Fruit fly (Drosophila melanogaster) whole organism, embryonic: ENCODE measurements around the gene CG31988.

Experiments
- Atf3 ChIP-seq: fragments of 200-800 bp; sonication (Bioruptor generic); optimal IDR thresholded peaks from 3 replicates; lab custom pipeline; 2016; ENCODE audit warnings: missing biosample characterization, missing genetic modification characterization
- Atf6 ChIP-seq: fragments of 200-800 bp; sonication (Bioruptor generic); IDR thresholded peaks from 2 replicates; pipeline ENCODE4 v1.3.6; 2022; ENCODE audit warnings: missing biosample characterization, missing genetic modification characterization
- Awh ChIP-seq: fragments of 200-800 bp; sonication (Bioruptor generic); IDR thresholded peaks from 2 replicates; pipeline ENCODE4, ENCODE4 v1.3.6; 2022; ENCODE audit warnings: missing biosample characterization, missing genetic modification characterization
- Blimp-1 ChIP-seq: fragments of 200-800 bp; sonication (Bioruptor generic); optimal IDR thresholded peaks from 3 replicates; lab custom pipeline; 2018; ENCODE audit warnings: missing biosample characterization, missing genetic modification characterization, mild to moderate bottlenecking, moderate library complexity, missing genetic modification reagents
- CG10267 ChIP-seq: fragments of 200-800 bp; sonication (Bioruptor generic); optimal IDR thresholded peaks from 2 replicates; lab custom pipeline; 2018; ENCODE audit warnings: missing biosample characterization, mild to moderate bottlenecking, missing genetic modification characterization, moderate library complexity
- CG11456 ChIP-seq: fragments of 200-800 bp; sonication (Bioruptor generic); IDR thresholded peaks from 3 replicates; pipeline ENCODE4 v1.3.6; 2022; ENCODE audit warnings: missing biosample characterization, missing genetic modification characterization
- CG12769 ChIP-seq: fragments of 200-800 bp; sonication (Bioruptor generic); optimal IDR thresholded peaks from 2 replicates; lab custom pipeline; 2019; ENCODE audit warnings: missing biosample characterization, mild to moderate bottlenecking, missing genetic modification characterization, moderate library complexity
- CG13624 ChIP-seq: fragments of 200-800 bp; sonication (Bioruptor generic); optimal IDR thresholded peaks from 2 replicates; lab custom pipeline; 2016; ENCODE audit warnings: missing biosample characterization, missing genetic modification characterization
- CG15696 ChIP-seq: fragments of 200-800 bp; sonication (Bioruptor generic); optimal IDR thresholded peaks from 2 replicates; lab custom pipeline; 2019; ENCODE audit warnings: missing biosample characterization, mild to moderate bottlenecking, missing genetic modification characterization, moderate library complexity
- CG2875 ChIP-seq: fragments of 200-800 bp; sonication (Bioruptor generic); optimal IDR thresholded peaks from 2 replicates; lab custom pipeline; 2017; ENCODE audit warnings: missing biosample characterization, mild to moderate bottlenecking, missing genetic modification characterization, missing genetic modification reagents
- CG33557 ChIP-seq: fragments of 200-800 bp; sonication (Bioruptor generic); optimal IDR thresholded peaks from 2 replicates; lab custom pipeline; 2019; ENCODE audit warnings: missing biosample characterization, mild to moderate bottlenecking, missing genetic modification characterization, moderate library complexity
- CG6272 ChIP-seq: fragments of 200-800 bp; sonication (Bioruptor generic); IDR thresholded peaks from 2 replicates; pipeline ENCODE4 v1.3.6; 2022; ENCODE audit warnings: missing biosample characterization, missing genetic modification characterization
- CG6765 ChIP-seq: fragments of 200-800 bp; sonication (Bioruptor generic); optimal IDR thresholded peaks from 3 replicates; lab custom pipeline; 2017; ENCODE audit warnings: missing biosample characterization, mild to moderate bottlenecking, missing genetic modification characterization
- CG7271 ChIP-seq: fragments of 200-800 bp; sonication (Bioruptor generic); optimal IDR thresholded peaks from 2 replicates; lab custom pipeline; 2018; ENCODE audit warnings: missing biosample characterization, mild to moderate bottlenecking, missing genetic modification characterization, moderate library complexity
- CG8924 ChIP-seq: fragments of 200-800 bp; optimal IDR thresholded peaks from 3 replicates; lab custom pipeline; 2019; ENCODE audit warnings: missing biosample characterization, mild to moderate bottlenecking, missing genetic modification characterization, moderate library complexity
- Dek ChIP-seq: fragments of 200-800 bp; sonication (Bioruptor generic); optimal IDR thresholded peaks from 3 replicates; lab custom pipeline; 2019; ENCODE audit warnings: missing biosample characterization, mild to moderate bottlenecking, missing genetic modification characterization, moderate library complexity
- Drgx ChIP-seq: fragments of 200-800 bp; sonication (Bioruptor generic); IDR thresholded peaks from 2 replicates; pipeline ENCODE4 v1.3.6; 2022; ENCODE audit warnings: missing biosample characterization, missing genetic modification characterization
- GATAe ChIP-seq: fragments of 200-800 bp; sonication (Bioruptor generic); conservative IDR thresholded peaks from 2 replicates; pipeline ENCODE4 v1.3.6; 2022; ENCODE audit warnings: missing biosample characterization, missing genetic modification characterization
- HLH54F ChIP-seq: fragments of 200-800 bp; sonication (Bioruptor generic); optimal IDR thresholded peaks from 3 replicates; lab custom pipeline; 2016; ENCODE audit warnings: missing biosample characterization, missing genetic modification characterization
- HmgZ ChIP-seq: fragments of 200-800 bp; sonication (Bioruptor generic); optimal IDR thresholded peaks from 2 replicates; lab custom pipeline; 2018; ENCODE audit warnings: missing biosample characterization, mild to moderate bottlenecking, missing genetic modification characterization
- Hr78 ChIP-seq, 2 experiments: fragments of 200-800 bp in 1 of 2; fragments of >200 bp in 1 of 2; sonication (Bioruptor generic) in 1 of 2; optimal IDR thresholded peaks; 2 replicates each; lab custom pipeline; 2017 to 2019; ENCODE audit warnings: missing biosample characterization in 2 of 2, missing genetic modification characterization in 2 of 2, mild to moderate bottlenecking in 1 of 2, moderate library complexity in 1 of 2
- Lim3 ChIP-seq: fragments of 200-800 bp; sonication (Bioruptor generic); IDR thresholded peaks from 2 replicates; pipeline ENCODE4 v1.3.6; 2022; ENCODE audit warnings: missing biosample characterization, missing genetic modification characterization
- Med ChIP-seq: fragments of 200-800 bp; sonication (Bioruptor generic); peaks from one replicate; lab custom pipeline; 2016; ENCODE audit warnings: missing biosample characterization, missing genetic modification characterization, mild to moderate bottlenecking, inconsistent platforms, moderate library complexity
- Trl ChIP-seq, 3 experiments: fragments of >200 bp in 2 of 3; fragments of 200-800 bp in 1 of 3; sonication (Bioruptor generic) in 1 of 3; optimal IDR thresholded peaks; 2 replicates in 1 of 3; 3 replicates in 2 of 3; lab custom pipeline; 2016 to 2017; ENCODE audit warnings: missing biosample characterization in 1 of 3, missing genetic modification characterization in 1 of 3
- Vsx1 ChIP-seq: fragments of 200-800 bp; sonication (Bioruptor generic); optimal IDR thresholded peaks from 2 replicates; lab custom pipeline; 2017; ENCODE audit warnings: missing biosample characterization, mild to moderate bottlenecking, missing genetic modification characterization, missing genetic modification reagents
- Xbp1 ChIP-seq: fragments of 200-800 bp; sonication (Bioruptor generic); optimal IDR thresholded peaks from 3 replicates; lab custom pipeline; 2016; ENCODE audit warnings: missing biosample characterization, mild to moderate bottlenecking, missing genetic modification characterization
- bowl ChIP-seq: fragments of 200-800 bp; sonication (Bioruptor generic); IDR thresholded peaks from 2 replicates; pipeline ENCODE4 v1.3.6; 2022; ENCODE audit warnings: missing biosample characterization, missing genetic modification characterization
- cg ChIP-seq: fragments of 200-800 bp; sonication (Bioruptor generic); optimal IDR thresholded peaks from 3 replicates; lab custom pipeline; 2019; ENCODE audit warnings: missing biosample characterization, mild to moderate bottlenecking, missing genetic modification characterization, moderate library complexity
- chinmo ChIP-seq: fragments of 200-800 bp; sonication (Bioruptor generic); IDR thresholded peaks from 4 replicates; pipeline ENCODE4 v1.3.6; 2022; ENCODE audit warnings: missing biosample characterization, missing genetic modification characterization; ENCODE audit not compliant: partially characterized antibody
- chn ChIP-seq: fragments of 200-800 bp; sonication (Bioruptor generic); optimal IDR thresholded peaks from 2 replicates; lab custom pipeline; 2016; ENCODE audit warnings: missing biosample characterization, missing genetic modification characterization
- dan ChIP-seq: fragments of 200-800 bp; sonication (Bioruptor generic); IDR thresholded peaks from 2 replicates; pipeline ENCODE4 v1.3.6; 2022; ENCODE audit warnings: missing biosample characterization, missing genetic modification characterization
- eve ChIP-seq, 2 experiments: fragments of >200 bp; optimal IDR thresholded peaks; 2 replicates each; lab custom pipeline; 2017; ENCODE audit warnings: missing biosample characterization in 2 of 2, missing genetic modification characterization in 2 of 2
- ftz-f1 ChIP-seq: fragments of 200-800 bp; sonication (Bioruptor generic); optimal IDR thresholded peaks from 2 replicates; lab custom pipeline; 2016; ENCODE audit warnings: missing biosample characterization, missing genetic modification characterization
- gem ChIP-seq: fragments of 200-800 bp; sonication (Bioruptor generic); optimal IDR thresholded peaks from 2 replicates; lab custom pipeline; 2019; ENCODE audit warnings: missing biosample characterization, mild to moderate bottlenecking, missing genetic modification characterization, moderate library complexity
- h ChIP-seq: fragments of >200 bp; optimal IDR thresholded peaks from 2 replicates; lab custom pipeline; 2017
- kni ChIP-seq: fragments of 200-800 bp; sonication (Bioruptor generic); optimal IDR thresholded peaks from 3 replicates; lab custom pipeline; 2017; ENCODE audit warnings: mild to moderate bottlenecking, missing biosample characterization, missing genetic modification reagents, missing genetic modification characterization
- lov ChIP-seq, 2 experiments: fragments of 200-800 bp in 1 of 2; fragments of >200 bp in 1 of 2; sonication (Bioruptor generic) in 1 of 2; IDR thresholded peaks in 1 of 2; optimal IDR thresholded peaks in 1 of 2; 2 replicates in 1 of 2; 3 replicates in 1 of 2; pipeline versions ENCODE4 v1.3.6 to Lab custom; 2017 to 2022; ENCODE audit warnings: missing biosample characterization in 1 of 2, missing genetic modification characterization in 1 of 2
- nerfin-1 ChIP-seq: fragments of 200-800 bp; sonication (Bioruptor generic); optimal IDR thresholded peaks from 3 replicates; lab custom pipeline; 2019; ENCODE audit warnings: missing biosample characterization, mild to moderate bottlenecking, missing genetic modification characterization, moderate library complexity
- onecut ChIP-seq: fragments of 200-800 bp; sonication (Bioruptor generic); IDR thresholded peaks from 2 replicates; pipeline ENCODE4 v1.3.6; 2022; ENCODE audit warnings: missing biosample characterization, missing genetic modification characterization
- pros ChIP-seq: fragments of 200-800 bp; sonication (Bioruptor generic); optimal IDR thresholded peaks from 3 replicates; lab custom pipeline; 2019; ENCODE audit warnings: missing biosample characterization, mild to moderate bottlenecking, missing genetic modification characterization, moderate library complexity
- psq ChIP-seq: fragments of 200-800 bp; sonication (Bioruptor generic); optimal IDR thresholded peaks from 2 replicates; lab custom pipeline; 2017; ENCODE audit warnings: missing biosample characterization, missing genetic modification characterization
- repo ChIP-seq: fragments of 200-800 bp; sonication (Bioruptor generic); optimal IDR thresholded peaks from 2 replicates; lab custom pipeline; 2016; ENCODE audit warnings: missing biosample characterization, missing genetic modification characterization
- sens ChIP-seq: fragments of 200-800 bp; sonication (Bioruptor generic); peaks from one replicate; lab custom pipeline; 2016; ENCODE audit warnings: missing biosample characterization, missing genetic modification characterization
- stwl ChIP-seq: fragments of 200-800 bp; sonication (Bioruptor generic); optimal IDR thresholded peaks from 3 replicates; lab custom pipeline; 2018; ENCODE audit warnings: missing biosample characterization, mild to moderate bottlenecking, missing genetic modification characterization, moderate library complexity
- trem ChIP-seq: fragments of 200-800 bp; optimal IDR thresholded peaks from 3 replicates; lab custom pipeline; 2019; ENCODE audit warnings: missing biosample characterization, mild to moderate bottlenecking, missing genetic modification characterization, moderate library complexity
- twi ChIP-seq: fragments of 200-800 bp; optimal IDR thresholded peaks from 2 replicates; lab custom pipeline; 2019; ENCODE audit warnings: missing biosample characterization, mild to moderate bottlenecking, missing genetic modification characterization, moderate library complexity

Gene CG31988

dm6 chr2L:21246687-21247086 lies 44.1 kb upstream of the CG31988 start (continued):
- TF ChIP-seq Awh (GFP tag; lab: Robert Waterston, UW) (no peak), Vsx1 (GFP tag; lab: Kevin White, UChicago) (no peak), dan (GFP tag; lab: Robert Waterston, UW) (no peak), CG33557 (GFP tag; lab: Kevin White, UChicago) (no peak), Drgx (peak; percentile 53), eve (GFP tag; optimal IDR thresholded peaks at IDR 0.05; lab: Kevin White, UChicago) (peak in 1 of 2 experiments; percentile 18), h (lab: Kevin White, UChicago) (no peak), HmgZ (tag; lab: Kevin White, UChicago) (no peak), GATAe (GFP tag; lab: Robert Waterston, UW) (no peak)

dm6 chr2L:21245093-21245736 lies 42.6 kb upstream of the CG31988 start:
- TF ChIP-seq trem = no peak
- peak; percentile 76; the same call in 1 of the 4 replicates for TF ChIP-seq chinmo (GFP tag; lab: Robert Waterston, UW)
- TF ChIP-seq stwl = peak; percentile 57
- no peak for TF ChIP-seq bowl (GFP tag; lab: Robert Waterston, UW)
- TF ChIP-seq repo (GFP tag; lab: Kevin White, UChicago) = no peak
- 0 out of 2 replicates have a peak, but pooled peaks have one; percentile 12 for TF ChIP-seq Atf6
- no peak for TF ChIP-seq Atf3 (GFP tag; lab: Kevin White, UChicago)
- no peak for TF ChIP-seq onecut (GFP tag; lab: Robert Waterston, UW)
- TF ChIP-seq twi = no peak
- peak; percentile 24 for TF ChIP-seq CG10267 (tag; lab: Kevin White, UChicago)
- peak; percentile 73 for TF ChIP-seq kni (GFP tag; lab: Kevin White, UChicago)
- no peak for TF ChIP-seq CG6272 (GFP tag; lab: Robert Waterston, UW)
- TF ChIP-seq HLH54F (GFP tag; lab: Kevin White, UChicago) = no peak
- TF ChIP-seq Drgx = peak; percentile 45; the same call in 1 of the 2 replicates
- TF ChIP-seq Lim3 = no peak
- no peak for TF ChIP-seq CG7271
- TF ChIP-seq CG2875 = no peak
- TF ChIP-seq CG15696 = no peak
- TF ChIP-seq sens (GFP tag; lab: Kevin White, UChicago) = peak; percentile 61
- no peak for TF ChIP-seq lov (optimal IDR thresholded peaks at IDR 0.05; lab: Kevin White, UChicago)
- TF ChIP-seq lov (GFP tag; IDR thresholded peaks at IDR 0.05; lab: Robert Waterston, UW) = no peak
- TF ChIP-seq Med = peak; percentile 51
- no peak for TF ChIP-seq Dek
- no peak for TF ChIP-seq gem (tag; lab: Kevin White, UChicago)
- peak; percentile 8 for TF ChIP-seq CG12769
- TF ChIP-seq CG13624 (GFP tag; lab: Kevin White, UChicago) = no peak
- TF ChIP-seq, all 482 proteins: peak for 9

- peak; percentile 23 for TF ChIP-seq Blimp-1 (GFP tag; lab: Kevin White, UChicago)
- peak in 1 of 2 experiments; percentile 93 for TF ChIP-seq Hr78 (GFP tag; optimal IDR thresholded peaks at IDR 0.05; lab: Kevin White, UChicago)
- peak; percentile 12 for TF ChIP-seq Xbp1 (GFP tag; lab: Kevin White, UChicago)
- peak; percentile 54 for TF ChIP-seq cg (GFP tag; lab: Kevin White, UChicago)
- peak; percentile 1 for TF ChIP-seq chn (GFP tag; lab: Kevin White, UChicago)
- TF ChIP-seq ftz-f1 (GFP tag; lab: Kevin White, UChicago) = peak; percentile 43
- TF ChIP-seq psq = peak; percentile 22
- no peak for TF ChIP-seq CG11456 (GFP tag; lab: Robert Waterston, UW)
- TF ChIP-seq CG12769 = peak; percentile 54
- peak; percentile 69 for TF ChIP-seq nerfin-1 (tag; lab: Kevin White, UChicago)
- peak; percentile 25 to 47 for TF ChIP-seq Trl (optimal IDR thresholded peaks at IDR 0.05; lab: Kevin White, UChicago)
- no peak for TF ChIP-seq Trl (GFP tag; optimal IDR thresholded peaks at IDR 0.05; lab: Kevin White, UChicago)
- no peak for TF ChIP-seq CG8924 (tag; lab: Kevin White, UChicago)
- TF ChIP-seq kni (GFP tag; lab: Kevin White, UChicago) = peak; percentile 82
- TF ChIP-seq pros (GFP tag; lab: Kevin White, UChicago) = peak; percentile 97
- TF ChIP-seq lov (optimal IDR thresholded peaks at IDR 0.05; lab: Kevin White, UChicago) = no peak
- 0 out of 3 replicates have a peak, but pooled peaks have one; percentile 63 for TF ChIP-seq lov (GFP tag; IDR thresholded peaks at IDR 0.05; lab: Robert Waterston, UW)
- TF ChIP-seq Atf6 = 0 out of 2 replicates have a peak, but pooled peaks have one; percentile 12
- no peak for TF ChIP-seq CG6765 (GFP tag; lab: Kevin White, UChicago)
Measured at dm6 chr2L:21243964-21244466, 41.4 kb upstream of the CG31988 start.
